Fruit fly (Drosophila melanogaster): ENCODE results near the gene CG42505.

DNA sequence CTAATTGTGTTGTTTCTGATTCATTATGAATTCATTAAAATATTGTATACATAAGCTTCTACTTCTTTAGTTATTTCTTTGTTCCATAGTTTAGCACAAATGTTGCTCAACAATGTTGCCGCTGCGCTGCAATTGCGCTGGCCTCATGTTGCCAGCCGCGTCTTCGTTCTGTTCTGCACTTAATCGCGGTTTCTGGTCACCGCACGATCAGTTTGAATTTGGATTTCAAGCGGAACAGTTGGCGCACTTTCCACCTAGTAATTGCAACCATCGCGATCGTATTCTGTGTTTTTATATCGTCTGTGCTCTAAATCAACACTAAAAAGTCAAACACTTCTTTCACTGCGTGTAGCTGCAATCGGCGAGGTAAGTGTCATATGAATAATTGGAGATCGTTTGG, 32.5 kb downstream of the CG42505 start, which contains the start of gene Ect3:
- TF ChIP-seq spab (GFP tag; optimal IDR thresholded peaks at IDR 0.05) (no peak), fd59A (GFP tag; optimal IDR thresholded peaks at IDR 0.05) (no peak), OdsH (GFP tag; optimal IDR thresholded peaks at IDR 0.05) (no peak), Met (GFP tag; optimal IDR thresholded peaks at IDR 0.05) (no peak), CG6808 (GFP tag; optimal IDR thresholded peaks at IDR 0.05) (no peak), Ets21C (GFP tag; optimal IDR thresholded peaks at IDR 0.05) (no peak), CG3032 (tag; optimal IDR thresholded peaks at IDR 0.05) (no peak), CG6792 (GFP tag; optimal IDR thresholded peaks at IDR 0.05) (no peak), CG10631 (GFP tag; optimal IDR thresholded peaks at IDR 0.05) (no peak), CG15336 (GFP tag; IDR thresholded peaks at IDR 0.05) (no peak), acj6 (GFP tag; optimal IDR thresholded peaks at IDR 0.05) (no peak)

Measured in whole organism, prepupa.